Worm (Caenorhabditis elegans) whole organism, young adult: ENCODE measurements around the gene W01A11.1.

Source experiments
- B0261.1 ChIP-seq: sonication (generic microtip); optimal IDR thresholded peaks from 2 replicates; lab custom pipeline; 2016; ENCODE audit warnings: mild to moderate bottlenecking, missing genetic modification characterization, moderate library complexity, missing compliant biosample characterization
- B0336.3 ChIP-seq: fragments of 200-800 bp; sonication (Bioruptor generic); IDR thresholded peaks from 2 replicates; pipeline ENCODE4 v1.3.6; 2022; ENCODE audit warnings: missing genetic modification characterization, missing compliant biosample characterization
- D2030.7 ChIP-seq: fragments of 200-800 bp; sonication (Bioruptor generic); IDR thresholded peaks from 2 replicates; pipeline ENCODE4 v1.3.6; 2022; ENCODE audit warnings: missing genetic modification reagents, missing genetic modification characterization, missing compliant biosample characterization
- F23B12.7 ChIP-seq: sonication (generic microtip); optimal IDR thresholded peaks from 2 replicates; lab custom pipeline; 2017; ENCODE audit warnings: missing genetic modification characterization, mild to moderate bottlenecking, missing compliant biosample characterization, antibody characterized with exemption, moderate library complexity; ENCODE audit not compliant: insufficient read depth
- F57A8.1 ChIP-seq: fragments of 200-800 bp; sonication (Bioruptor generic); optimal IDR thresholded peaks from 2 replicates; lab custom pipeline; 2018; ENCODE audit warnings: mild to moderate bottlenecking, missing genetic modification characterization, moderate library complexity, missing compliant biosample characterization
- F57C9.4 ChIP-seq: sonication (generic microtip); optimal IDR thresholded peaks from 2 replicates; lab custom pipeline; 2017; ENCODE audit warnings: mild to moderate bottlenecking, missing genetic modification characterization, missing compliant biosample characterization
- Y95B8A.8 ChIP-seq: fragments of 200-800 bp; sonication (Bioruptor generic); IDR thresholded peaks from 2 replicates; pipeline ENCODE4 v1.3.6; 2022; ENCODE audit warnings: missing genetic modification reagents, missing genetic modification characterization, missing compliant biosample characterization
- ZK185.1 ChIP-seq: sonication (generic microtip); optimal IDR thresholded peaks from 2 replicates; lab custom pipeline; 2016; ENCODE audit warnings: mild to moderate bottlenecking, missing genetic modification characterization, missing compliant biosample characterization; ENCODE audit not compliant: poor library complexity, severe bottlenecking
- aptf-3 ChIP-seq: fragments of 200-800 bp; sonication (Bioruptor generic); IDR thresholded peaks from 2 replicates; pipeline ENCODE4 v1.3.6; 2022; ENCODE audit warnings: missing genetic modification characterization, missing compliant biosample characterization
- bed-1 ChIP-seq: fragments of 200-800 bp; sonication (Bioruptor generic); IDR thresholded peaks from 2 replicates; pipeline ENCODE4 v1.3.6; 2022; ENCODE audit warnings: missing genetic modification reagents, missing genetic modification characterization, missing compliant biosample characterization
- ceh-27 ChIP-seq: fragments of 200-800 bp; sonication (Bioruptor generic); optimal IDR thresholded peaks from 2 replicates; lab custom pipeline; 2018; ENCODE audit warnings: mild to moderate bottlenecking, missing genetic modification characterization, moderate library complexity, missing compliant biosample characterization
- die-1 ChIP-seq: sonication (generic microtip); optimal IDR thresholded peaks from 2 replicates; lab custom pipeline; 2016; ENCODE audit warnings: missing genotype, mild to moderate bottlenecking, missing genetic modification characterization, missing compliant biosample characterization
- dpff-1 ChIP-seq: sonication (generic microtip); optimal IDR thresholded peaks from 2 replicates; lab custom pipeline; 2017; ENCODE audit warnings: mild to moderate bottlenecking, missing genetic modification characterization, missing compliant biosample characterization
- dpl-1 ChIP-seq: fragments of 150-350 bp; optimal IDR thresholded peaks from 2 replicates; lab custom pipeline; 2014; ENCODE audit warnings: missing biosample characterization, missing genetic modification reagents, missing genetic modification characterization
- egl-18 ChIP-seq: fragments of 200-800 bp; sonication (Bioruptor generic); IDR thresholded peaks from 2 replicates; pipeline ENCODE4 v1.3.6; 2022; ENCODE audit warnings: missing genetic modification reagents, missing genetic modification characterization, missing compliant biosample characterization
- gei-17 ChIP-seq: fragments of 200-800 bp; sonication (Bioruptor generic); optimal IDR thresholded peaks from 2 replicates; lab custom pipeline; 2018; ENCODE audit warnings: mild to moderate bottlenecking, missing genetic modification characterization, missing compliant biosample characterization
- him-1 ChIP-seq: sonication (generic microtip); optimal IDR thresholded peaks from 2 replicates; lab custom pipeline; 2016; ENCODE audit warnings: missing genotype, missing genetic modification reagents, missing genetic modification characterization, missing compliant biosample characterization
- hlh-26 ChIP-seq: fragments of 200-800 bp; sonication (Bioruptor generic); conservative IDR thresholded peaks from 2 replicates; pipeline ENCODE4 v1.3.6; 2022; ENCODE audit warnings: missing genetic modification reagents, missing genetic modification characterization, missing compliant biosample characterization
- hmg-1.2 ChIP-seq: fragments of 200-800 bp; sonication (Bioruptor generic); IDR thresholded peaks from 2 replicates; pipeline ENCODE4 v1.3.6; 2022; ENCODE audit warnings: missing genetic modification reagents, missing genetic modification characterization, missing compliant biosample characterization
- hmg-20 ChIP-seq: fragments of 200-800 bp; sonication (Bioruptor generic); IDR thresholded peaks from 2 replicates; pipeline ENCODE4 v1.3.6; 2022; ENCODE audit warnings: missing genetic modification reagents, missing genetic modification characterization, missing compliant biosample characterization
- let-607 ChIP-seq, 2 experiments: fragments of 200-800 bp in 1 of 2; sonication (Bioruptor generic) in 1 of 2; sonication (generic microtip) in 1 of 2; optimal IDR thresholded peaks; 2 replicates each; lab custom pipeline; 2016 to 2018; ENCODE audit warnings: mild to moderate bottlenecking in 2 of 2, missing compliant biosample characterization in 2 of 2, missing genetic modification characterization in 2 of 2, moderate library complexity in 2 of 2, missing genotype in 1 of 2
- lin-35 ChIP-seq, 3 experiments: fragments of 150-350 bp in 2 of 3; sonication (generic microtip) in 1 of 3; optimal IDR thresholded peaks; 2 replicates each; lab custom pipeline; 2014 to 2018; ENCODE audit warnings: missing biosample characterization in 3 of 3, missing genetic modification characterization in 3 of 3, missing genetic modification reagents in 3 of 3
- lin-54 ChIP-seq: fragments of 200-800 bp; sonication (Bioruptor generic); optimal IDR thresholded peaks from 2 replicates; lab custom pipeline; 2018; ENCODE audit warnings: mild to moderate bottlenecking, missing genetic modification characterization, missing compliant biosample characterization
- lir-1 ChIP-seq: fragments of 200-800 bp; sonication (Bioruptor generic); conservative IDR thresholded peaks from 2 replicates; pipeline ENCODE4 v1.3.6; 2022; ENCODE audit warnings: missing genetic modification reagents, missing genetic modification characterization, missing compliant biosample characterization
- lsl-1 ChIP-seq: fragments of 200-800 bp; sonication (Bioruptor generic); optimal IDR thresholded peaks from 2 replicates; lab custom pipeline; 2018; ENCODE audit warnings: mild to moderate bottlenecking, missing genetic modification characterization, moderate library complexity, missing compliant biosample characterization
- madf-10 ChIP-seq: sonication (generic microtip); optimal IDR thresholded peaks from 2 replicates; lab custom pipeline; 2016; ENCODE audit warnings: mild to moderate bottlenecking, missing genetic modification characterization, missing compliant biosample characterization
- madf-3 ChIP-seq: fragments of 200-800 bp; sonication (Bioruptor generic); IDR thresholded peaks from 2 replicates; pipeline ENCODE4 v1.3.6; 2022; ENCODE audit warnings: missing genetic modification reagents, missing genetic modification characterization, missing compliant biosample characterization
- madf-6 ChIP-seq: fragments of 200-800 bp; sonication (Bioruptor generic); IDR thresholded peaks from 2 replicates; pipeline ENCODE4 v1.3.6; 2022; ENCODE audit warnings: missing genetic modification reagents, missing genetic modification characterization, missing compliant biosample characterization
- mes-4 ChIP-seq: sonication (generic microtip); optimal IDR thresholded peaks from 2 replicates; lab custom pipeline; 2016; ENCODE audit warnings: missing genotype, missing genetic modification characterization, missing compliant biosample characterization
- nfya-2 ChIP-seq: fragments of 200-800 bp; sonication (Bioruptor generic); IDR thresholded peaks from 2 replicates; pipeline ENCODE4 v1.3.6; 2022; ENCODE audit warnings: missing genetic modification reagents, missing genetic modification characterization, missing compliant biosample characterization
- nhr-120 ChIP-seq: fragments of 200-800 bp; sonication (Bioruptor generic); IDR thresholded peaks from 2 replicates; pipeline ENCODE4 v1.3.6; 2022; ENCODE audit warnings: missing genetic modification characterization, missing compliant biosample characterization
- nhr-80 ChIP-seq: sonication (generic microtip); optimal IDR thresholded peaks from 2 replicates; lab custom pipeline; 2016; ENCODE audit warnings: missing genetic modification characterization, missing compliant biosample characterization
- nhr-90 ChIP-seq: sonication (generic microtip); optimal IDR thresholded peaks from 2 replicates; lab custom pipeline; 2016; ENCODE audit warnings: missing genotype, mild to moderate bottlenecking, missing genetic modification characterization, missing compliant biosample characterization
- pha-4 ChIP-seq: fragments of 150-350 bp; sonication (generic microtip); optimal IDR thresholded peaks from 2 replicates; lab custom pipeline; 2014; ENCODE audit warnings: missing biosample characterization, missing genetic modification reagents, missing genetic modification characterization
- rec-8 ChIP-seq, 2 experiments: sonication (generic microtip); optimal IDR thresholded peaks; 2 replicates each; lab custom pipeline; 2016; ENCODE audit warnings: mild to moderate bottlenecking in 2 of 2, missing genetic modification characterization in 2 of 2, missing genetic modification reagents in 2 of 2, missing genotype in 2 of 2, missing biosample characterization in 1 of 2, missing compliant biosample characterization in 1 of 2, moderate library complexity in 1 of 2
- sdz-38 ChIP-seq: sonication (generic microtip); optimal IDR thresholded peaks from 2 replicates; lab custom pipeline; 2016; ENCODE audit warnings: missing genotype, missing genetic modification characterization, missing compliant biosample characterization
- snpc-1.3 ChIP-seq: sonication (generic microtip); optimal IDR thresholded peaks from 2 replicates; lab custom pipeline; 2017; ENCODE audit warnings: missing genetic modification characterization, mild to moderate bottlenecking, missing compliant biosample characterization, antibody characterized with exemption, moderate library complexity, missing genotype, missing genetic modification reagents; ENCODE audit not compliant: insufficient read depth
- snpc-4 ChIP-seq, 5 experiments: fragments of 150-350 bp in 1 of 5; sonication (generic microtip) in 4 of 5; optimal IDR thresholded peaks; 2 replicates each; lab custom pipeline; 2014 to 2018; ENCODE audit warnings: missing genetic modification characterization in 5 of 5, missing biosample characterization in 3 of 5, antibody characterized with exemption in 2 of 5, mild to moderate bottlenecking in 2 of 5, missing compliant biosample characterization in 2 of 5, missing genotype in 2 of 5, moderate library complexity in 2 of 5, missing genetic modification reagents in 1 of 5
- somi-1 ChIP-seq: fragments of 200-800 bp; sonication (Bioruptor generic); optimal IDR thresholded peaks from 2 replicates; lab custom pipeline; 2018; ENCODE audit warnings: mild to moderate bottlenecking, missing genetic modification characterization, missing compliant biosample characterization
- unc-130 ChIP-seq: sonication (generic microtip); optimal IDR thresholded peaks from 2 replicates; lab custom pipeline; 2016; ENCODE audit warnings: missing genetic modification reagents, missing genetic modification characterization, missing compliant biosample characterization
- ztf-22 ChIP-seq: fragments of 200-800 bp; sonication (Bioruptor generic); optimal IDR thresholded peaks from 2 replicates; lab custom pipeline; 2018; ENCODE audit warnings: mild to moderate bottlenecking, missing genetic modification characterization, moderate library complexity, missing compliant biosample characterization
- ztf-26 ChIP-seq: sonication (generic microtip); optimal IDR thresholded peaks from 2 replicates; lab custom pipeline; 2017; ENCODE audit warnings: missing genetic modification characterization, missing compliant biosample characterization

W01A11.1 gene

DNA sequence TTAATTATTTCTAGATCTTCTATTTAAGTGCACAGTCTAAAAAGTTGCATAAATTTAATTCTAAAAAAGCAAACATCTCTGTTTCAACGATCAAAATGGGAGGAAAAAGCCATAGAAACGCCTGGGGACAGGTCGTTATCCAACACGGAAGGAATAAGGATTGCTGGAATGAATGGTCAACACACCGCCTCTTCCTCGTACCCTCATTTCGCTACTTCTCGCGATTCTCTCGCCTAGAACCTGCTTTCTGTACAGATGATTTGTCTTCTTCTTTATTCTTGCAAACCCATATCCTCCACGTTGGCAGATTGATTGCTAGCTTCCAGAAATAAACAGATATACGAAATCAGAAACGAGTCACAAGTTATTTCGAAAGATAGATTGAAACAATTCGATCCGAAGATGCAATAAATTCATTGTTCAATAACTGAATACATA, 15.9 kb downstream of the W01A11.1 start, which contains the start of gene dpy-11 (continued):
- TF ChIP-seq let-607 (tag; optimal IDR thresholded peaks at IDR 0.05; lab: Kevin White, UChicago): peak in 1 of 2 experiments; percentile 1
- peak; percentile 51 for TF ChIP-seq hmg-1.2 (GFP tag; lab: Robert Waterston, UW)
- TF ChIP-seq Y95B8A.8 (GFP tag; lab: Robert Waterston, UW): no peak
- TF ChIP-seq ztf-26: peak; percentile 58
- TF ChIP-seq B0336.3 (GFP tag; lab: Robert Waterston, UW): peak; percentile 92
- TF ChIP-seq snpc-4 (GFP tag; optimal IDR thresholded peaks at IDR 0.05; lab: Kevin White, UChicago): peak; percentile 21
- peak in 2 of 4 experiments; percentile 9 to 26 for TF ChIP-seq snpc-4 (tag; optimal IDR thresholded peaks at IDR 0.05; lab: Kevin White, UChicago)
- TF ChIP-seq somi-1 (GFP tag; lab: Kevin White, UChicago): peak; percentile 74
- peak; percentile 41 for TF ChIP-seq die-1
- peak; percentile 28 for TF ChIP-seq lin-54 (GFP tag; lab: Kevin White, UChicago)
- no peak for TF ChIP-seq mes-4
- TF ChIP-seq nhr-120 (GFP tag; lab: Robert Waterston, UW): no peak
- TF ChIP-seq dpl-1 (GFP tag; lab: Kevin White, UChicago): no peak
- TF ChIP-seq hlh-26 (GFP tag; lab: Robert Waterston, UW): no peak
- peak; percentile 19 for TF ChIP-seq ztf-22 (GFP tag; lab: Kevin White, UChicago)
- TF ChIP-seq him-1 (tag; lab: Kevin White, UChicago): no peak
- 0 out of 2 replicates have a peak, but pooled peaks have one; percentile 80 for TF ChIP-seq bed-1 (GFP tag; lab: Robert Waterston, UW)
- peak in 1 of 3 experiments; percentile 59 for TF ChIP-seq lin-35 (GFP tag; optimal IDR thresholded peaks at IDR 0.05; lab: Kevin White, UChicago)
- no peak for TF ChIP-seq nhr-80

DNA sequence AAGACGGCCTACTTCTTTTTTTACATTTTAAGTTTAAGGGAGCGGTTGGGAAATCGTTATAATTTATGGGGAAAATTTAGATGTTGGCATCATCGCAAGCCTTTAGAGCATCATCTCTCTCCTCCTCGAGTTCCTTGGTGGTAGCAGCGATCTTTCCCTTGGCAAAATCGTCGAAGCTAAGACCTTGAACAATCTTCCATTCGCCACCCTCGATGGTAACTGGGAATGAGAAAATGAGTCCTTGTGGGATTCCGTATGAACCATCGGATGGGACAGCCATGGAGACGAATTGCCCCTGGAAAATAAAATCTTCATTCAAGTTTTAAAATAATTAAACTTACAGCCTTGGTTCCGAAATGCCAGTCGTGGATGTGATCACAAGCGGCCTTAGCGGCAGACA, 16.3 kb downstream of the W01A11.1 start:
- no peak for TF ChIP-seq nhr-120 (GFP tag; lab: Robert Waterston, UW)
- TF ChIP-seq ZK185.1 (tag; lab: Kevin White, UChicago): peak; percentile 59
- TF ChIP-seq B0336.3 (GFP tag; lab: Robert Waterston, UW): peak; percentile 37; the same call in 1 of the 2 replicates
- TF ChIP-seq hmg-20: peak; percentile 4; the same call in 1 of the 2 replicates
- no peak for TF ChIP-seq F57A8.1 (GFP tag; lab: Kevin White, UChicago)
- no peak for TF ChIP-seq egl-18
- no peak for TF ChIP-seq lsl-1 (GFP tag; lab: Kevin White, UChicago)
- TF ChIP-seq aptf-3 (GFP tag; lab: Robert Waterston, UW): no peak
- TF ChIP-seq nfya-2: 0 out of 2 replicates have a peak, but pooled peaks have one; percentile 34
- peak; percentile 21 for TF ChIP-seq pha-4
- peak; percentile 55; the same call in 1 of the 2 replicates for TF ChIP-seq madf-3
- TF ChIP-seq bed-1 (GFP tag; lab: Robert Waterston, UW): 0 out of 2 replicates have a peak, but pooled peaks have one; percentile 27

DNA sequence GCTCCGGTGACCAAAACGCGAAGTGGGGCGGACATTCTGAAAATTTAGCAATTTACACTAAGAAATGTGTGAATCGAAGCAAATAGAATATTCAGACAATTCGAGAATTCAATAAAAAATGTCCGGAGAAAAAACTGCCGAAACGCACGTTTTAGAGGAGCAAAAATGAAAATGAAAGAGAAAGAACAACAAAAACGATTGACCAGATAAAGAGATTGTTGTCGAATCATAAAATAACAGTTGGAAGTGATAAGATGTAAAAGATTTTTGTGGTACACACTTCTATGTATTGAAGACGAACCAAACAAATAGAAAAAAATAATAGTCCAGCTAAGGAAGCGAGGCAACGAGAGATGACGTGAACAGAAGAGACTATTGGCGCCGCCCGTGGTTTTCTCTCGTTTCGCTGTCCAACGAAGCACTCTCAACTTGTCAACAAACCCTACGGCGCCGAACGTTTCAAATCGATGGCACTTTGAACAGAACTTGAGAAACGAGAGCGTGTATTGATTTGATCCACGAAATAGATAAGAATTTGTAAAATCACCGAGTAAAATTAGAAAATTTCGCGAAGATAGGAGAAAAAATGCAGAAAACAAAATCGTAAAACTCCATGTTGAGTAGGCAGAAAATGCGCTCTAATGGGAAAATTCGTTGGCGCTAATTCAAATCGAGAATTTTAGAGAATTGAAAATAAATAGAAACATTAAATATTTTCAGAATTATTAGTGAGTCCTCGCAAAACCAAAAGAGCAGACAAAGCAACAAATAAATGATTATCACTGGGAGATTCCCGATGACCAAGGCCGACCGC, 17.7 kb downstream of the W01A11.1 start, which contains the start of gene mdh-1:
Gene mdh-1 (minus strand): TSS at position 36 of the 814 bp plus-strand sequence.
- TF ChIP-seq rec-8 (tag; optimal IDR thresholded peaks at IDR 0.05; lab: Kevin White, UChicago): no peak
- TF ChIP-seq madf-10 (tag; lab: Kevin White, UChicago): no peak
- no peak for TF ChIP-seq F57A8.1 (GFP tag; lab: Kevin White, UChicago)
- TF ChIP-seq ceh-27 (GFP tag; lab: Kevin White, UChicago): peak; percentile 26
- TF ChIP-seq Y95B8A.8 (GFP tag; lab: Robert Waterston, UW): peak; percentile 43; the same call in 1 of the 2 replicates
- no peak for TF ChIP-seq madf-6
- TF ChIP-seq unc-130 (GFP tag; lab: Kevin White, UChicago): no peak
- TF ChIP-seq madf-3: no peak
- TF ChIP-seq D2030.7 (GFP tag; lab: Robert Waterston, UW): 0 out of 2 replicates have a peak, but pooled peaks have one; percentile 17
- no peak for TF ChIP-seq F23B12.7 (tag; lab: Kevin White, UChicago)
- no peak for TF ChIP-seq F57C9.4 (tag; lab: Kevin White, UChicago)
- TF ChIP-seq B0261.1 (tag; lab: Kevin White, UChicago): no peak
- TF ChIP-seq snpc-1.3: no peak
- no peak for TF ChIP-seq nhr-90 (tag; lab: Kevin White, UChicago)
- peak; percentile 60 for TF ChIP-seq nhr-80
- no peak for TF ChIP-seq gei-17 (GFP tag; lab: Kevin White, UChicago)
- no peak for TF ChIP-seq dpff-1 (tag; lab: Kevin White, UChicago)
- no peak for TF ChIP-seq lir-1 (GFP tag; lab: Robert Waterston, UW)
- TF ChIP-seq sdz-38 (tag; lab: Kevin White, UChicago): no peak
- TF ChIP-seq ZK185.1 (tag; lab: Kevin White, UChicago): peak; percentile 4
